Worm (Caenorhabditis elegans) whole organism, L1 larva: ENCODE measurements around the gene ahsa-1.

Experiments
- Y116A8C.19 ChIP-seq: sonication (generic microtip); optimal IDR thresholded peaks from 2 replicates; lab custom pipeline; 2016; ENCODE audit warnings: missing compliant biosample characterization, missing genetic modification characterization, borderline replicate concordance
- aly-2 ChIP-seq: fragments of 150-350 bp; optimal IDR thresholded peaks from 2 replicates; lab custom pipeline; 2014; ENCODE audit warnings: missing biosample characterization, missing genetic modification characterization
- blmp-1 ChIP-seq: fragments of 150-350 bp; optimal IDR thresholded peaks from 2 replicates; lab custom pipeline; 2014; ENCODE audit warnings: missing biosample characterization, missing genetic modification characterization
- ceh-8 ChIP-seq: fragments of 200-800 bp; sonication (Bioruptor generic); optimal IDR thresholded peaks from 2 replicates; lab custom pipeline; 2018; ENCODE audit warnings: mild to moderate bottlenecking, missing genetic modification characterization, moderate library complexity, missing compliant biosample characterization
- ceh-82 ChIP-seq, 3 experiments: fragments of 150-350 bp in 1 of 3; sonication (generic microtip) in 2 of 3; optimal IDR thresholded peaks; 2 replicates each; lab custom pipeline; 2014 to 2017; ENCODE audit warnings: missing biosample characterization in 3 of 3, missing genetic modification characterization in 3 of 3
- ceh-90 ChIP-seq: sonication (generic microtip); optimal IDR thresholded peaks from 2 replicates; lab custom pipeline; 2016; ENCODE audit warnings: missing genetic modification characterization, missing compliant biosample characterization
- efl-1 ChIP-seq, 4 experiments: fragments of 150-350 bp; optimal IDR thresholded peaks in 3 of 4; peaks in 1 of 4; 1 replicate in 1 of 4; 2 replicates in 3 of 4; lab custom pipeline; 2014; ENCODE audit warnings: missing biosample characterization in 2 of 4, missing genetic modification characterization in 2 of 4, missing genetic modification reagents in 2 of 4
- efl-3 ChIP-seq: fragments of 200-800 bp; sonication (Bioruptor generic); optimal IDR thresholded peaks from 2 replicates; lab custom pipeline; 2018; ENCODE audit warnings: mild to moderate bottlenecking, missing genetic modification characterization, missing compliant biosample characterization
- elt-2 ChIP-seq: sonication (generic microtip); optimal IDR thresholded peaks from 2 replicates; lab custom pipeline; 2016; ENCODE audit warnings: missing genetic modification characterization, mild to moderate bottlenecking, inconsistent platforms, missing compliant biosample characterization, missing genetic modification reagents
- elt-3 ChIP-seq, 6 experiments: fragments of 150-350 bp in 1 of 6; sonication (generic microtip); optimal IDR thresholded peaks; 2 replicates each; lab custom pipeline; 2017 to 2018; ENCODE audit warnings: missing biosample characterization in 6 of 6, missing genetic modification characterization in 6 of 6, inconsistent platforms in 1 of 6
- fkh-10 ChIP-seq: sonication (generic microtip); optimal IDR thresholded peaks from 2 replicates; lab custom pipeline; 2017; ENCODE audit warnings: missing biosample characterization, missing genetic modification reagents, missing genetic modification characterization
- fkh-4 ChIP-seq: sonication (generic microtip); optimal IDR thresholded peaks from 2 replicates; lab custom pipeline; 2016; ENCODE audit warnings: missing compliant biosample characterization, missing genetic modification characterization, borderline replicate concordance
- fos-1 ChIP-seq: fragments of 150-350 bp; optimal IDR thresholded peaks from 2 replicates; lab custom pipeline; 2014; ENCODE audit warnings: missing biosample characterization, missing genetic modification characterization
- hlh-17 ChIP-seq: fragments of 200-800 bp; sonication (Bioruptor generic); optimal IDR thresholded peaks from 2 replicates; lab custom pipeline; 2018; ENCODE audit warnings: missing genetic modification characterization, mild to moderate bottlenecking, missing compliant biosample characterization, moderate library complexity, borderline replicate concordance
- irx-1 ChIP-seq: sonication (generic microtip); optimal IDR thresholded peaks from 2 replicates; lab custom pipeline; 2016; ENCODE audit warnings: missing genetic modification characterization, missing compliant biosample characterization
- jun-1 ChIP-seq: fragments of 150-350 bp; optimal IDR thresholded peaks from 2 replicates; lab custom pipeline; 2014; ENCODE audit warnings: missing biosample characterization, missing genetic modification reagents, missing genetic modification characterization
- lin-39 ChIP-seq: fragments of 150-350 bp; optimal IDR thresholded peaks from 2 replicates; lab custom pipeline; 2014; ENCODE audit warnings: missing biosample characterization, missing genetic modification reagents, missing genetic modification characterization
- lir-3 ChIP-seq: sonication (generic microtip); optimal IDR thresholded peaks from 2 replicates; lab custom pipeline; 2016; ENCODE audit warnings: mild to moderate bottlenecking, missing genetic modification characterization, moderate library complexity, missing compliant biosample characterization; ENCODE audit not compliant: poor library complexity
- mef-2 ChIP-seq: fragments of 150-350 bp; optimal IDR thresholded peaks from 2 replicates; lab custom pipeline; 2014; ENCODE audit warnings: missing biosample characterization, missing genetic modification characterization
- nhr-11 ChIP-seq: fragments of 150-350 bp; optimal IDR thresholded peaks from 2 replicates; lab custom pipeline; 2014; ENCODE audit warnings: missing biosample characterization, missing genetic modification characterization
- nhr-47 ChIP-seq: sonication (generic microtip); optimal IDR thresholded peaks from 2 replicates; lab custom pipeline; 2016; ENCODE audit warnings: mild to moderate bottlenecking, missing genetic modification characterization, moderate library complexity, missing compliant biosample characterization
- nhr-71 ChIP-seq: sonication (generic microtip); optimal IDR thresholded peaks from 2 replicates; lab custom pipeline; 2016; ENCODE audit warnings: mild to moderate bottlenecking, missing genetic modification characterization, moderate library complexity, missing compliant biosample characterization
- nhr-84 ChIP-seq: sonication (generic microtip); optimal IDR thresholded peaks from 2 replicates; lab custom pipeline; 2017; ENCODE audit warnings: missing biosample characterization, missing genetic modification characterization
- pqm-1 ChIP-seq: sonication (generic microtip); optimal IDR thresholded peaks from 3 replicates; lab custom pipeline; 2017; ENCODE audit warnings: missing biosample characterization, missing genetic modification characterization
- rnt-1 ChIP-seq: sonication (generic microtip); optimal IDR thresholded peaks from 2 replicates; lab custom pipeline; 2016; ENCODE audit warnings: mild to moderate bottlenecking, missing genetic modification characterization, moderate library complexity, missing compliant biosample characterization
- skn-1 ChIP-seq: fragments of 150-350 bp; optimal IDR thresholded peaks from 2 replicates; lab custom pipeline; 2014; ENCODE audit warnings: missing biosample characterization, missing genetic modification characterization
- snpc-4 ChIP-seq: fragments of 150-350 bp; optimal IDR thresholded peaks from 2 replicates; lab custom pipeline; 2014; ENCODE audit warnings: missing biosample characterization, missing genetic modification characterization
- snu-23 ChIP-seq: sonication (generic microtip); optimal IDR thresholded peaks from 2 replicates; lab custom pipeline; 2016; ENCODE audit warnings: missing genetic modification characterization, missing compliant biosample characterization
- swsn-7 ChIP-seq: sonication (generic microtip); optimal IDR thresholded peaks from 2 replicates; lab custom pipeline; 2016; ENCODE audit warnings: missing genetic modification characterization, missing compliant biosample characterization
- unc-130 ChIP-seq: fragments of 150-350 bp; optimal IDR thresholded peaks from 2 replicates; lab custom pipeline; 2017; ENCODE audit warnings: missing biosample characterization, missing genetic modification characterization, inconsistent platforms
- unc-30 ChIP-seq: sonication (generic microtip); optimal IDR thresholded peaks from 2 replicates; lab custom pipeline; 2017; ENCODE audit warnings: missing biosample characterization, missing genetic modification characterization
- unc-86 ChIP-seq: sonication (generic microtip); optimal IDR thresholded peaks from 2 replicates; lab custom pipeline; 2016; ENCODE audit warnings: missing genetic modification characterization, missing compliant biosample characterization
- unc-98 ChIP-seq: fragments of 200-800 bp; sonication (Bioruptor generic); IDR thresholded peaks from 2 replicates; pipeline ENCODE4 v1.3.6; 2022; ENCODE audit warnings: missing genetic modification characterization, missing compliant biosample characterization
- vab-15 ChIP-seq: sonication (generic microtip); optimal IDR thresholded peaks from 2 replicates; lab custom pipeline; 2017; ENCODE audit warnings: missing genotype, mild to moderate bottlenecking, missing genetic modification characterization, missing compliant biosample characterization
- zag-1 ChIP-seq: fragments of 150-350 bp; optimal IDR thresholded peaks from 2 replicates; lab custom pipeline; 2014; ENCODE audit warnings: missing biosample characterization, missing genetic modification characterization
- ztf-11 ChIP-seq, 2 experiments: sonication (generic microtip); optimal IDR thresholded peaks; 2 replicates each; lab custom pipeline; 2016 to 2017; ENCODE audit warnings: missing genetic modification characterization in 2 of 2, missing biosample characterization in 1 of 2, missing compliant biosample characterization in 1 of 2
- ztf-4 ChIP-seq: fragments of 150-350 bp; optimal IDR thresholded peaks from 2 replicates; lab custom pipeline; 2014; ENCODE audit warnings: missing biosample characterization, missing genetic modification characterization

The ahsa-1 gene

ce11 chrV:15085335-15085800, at the start of gene ahsa-1, which contains the start of gene C01G10.7 (continued):
- peak; percentile 87 for TF ChIP-seq snpc-4 (tag; lab: Kevin White, UChicago)
- TF ChIP-seq nhr-71 (tag; lab: Kevin White, UChicago) = peak; percentile 96
- TF ChIP-seq lin-39 (tag; lab: Kevin White, UChicago) = peak; percentile 75
- TF ChIP-seq pqm-1 (tag; lab: Kevin White, UChicago) = no peak
- TF ChIP-seq skn-1 (tag; lab: Kevin White, UChicago) = peak; percentile 74
- TF ChIP-seq snu-23 (GFP tag; lab: Kevin White, UChicago) = peak; percentile 95
- peak; percentile 99 for TF ChIP-seq rnt-1 (tag; lab: Kevin White, UChicago)
- peak; percentile 90 for TF ChIP-seq swsn-7
- TF ChIP-seq efl-1 (optimal IDR thresholded peaks at IDR 0.05; lab: Kevin White, UChicago) = peak; percentile 84 to 85
- TF ChIP-seq efl-1 (GFP tag; optimal IDR thresholded peaks at IDR 0.05 in 1 of 2; lab: Kevin White, UChicago) = peak; percentile 83 to 97
- peak; percentile 92 for TF ChIP-seq irx-1 (tag; lab: Kevin White, UChicago)
- peak; percentile 87 for TF ChIP-seq unc-98
- peak; percentile 75 for TF ChIP-seq blmp-1 (tag; lab: Kevin White, UChicago)
- TF ChIP-seq ztf-11 (tag; optimal IDR thresholded peaks at IDR 0.05; lab: Kevin White, UChicago) = peak in 1 of 2 experiments; percentile 94
- TF ChIP-seq unc-86 (tag; lab: Kevin White, UChicago) = peak; percentile 85
- no peak for TF ChIP-seq mef-2
- peak; percentile 58 for TF ChIP-seq ceh-8 (GFP tag; lab: Kevin White, UChicago)
- TF ChIP-seq lir-3 = peak; percentile 97
- TF ChIP-seq elt-3 (tag; optimal IDR thresholded peaks at IDR 0.05; lab: Kevin White, UChicago) = peak in 4 of 6 experiments; percentile 67 to 90 (median 83)
- TF ChIP-seq hlh-17 (GFP tag; lab: Kevin White, UChicago) = no peak
- TF ChIP-seq fkh-10 = peak; percentile 56
- peak; percentile 69 for TF ChIP-seq Y116A8C.19
- no peak for TF ChIP-seq efl-3 (GFP tag; lab: Kevin White, UChicago)
- TF ChIP-seq ztf-4 (tag; lab: Kevin White, UChicago) = peak; percentile 34
- TF ChIP-seq jun-1 (tag; lab: Kevin White, UChicago) = peak; percentile 61
- TF ChIP-seq nhr-47 (tag; lab: Kevin White, UChicago) = peak; percentile 94
- TF ChIP-seq zag-1 (tag; lab: Kevin White, UChicago) = peak; percentile 54
- TF ChIP-seq fos-1 (tag; lab: Kevin White, UChicago) = peak; percentile 60
- TF ChIP-seq nhr-84 (tag; lab: Kevin White, UChicago) = no peak
- TF ChIP-seq unc-30 (tag; lab: Kevin White, UChicago) = no peak
- peak; percentile 63 for TF ChIP-seq unc-130 (tag; lab: Kevin White, UChicago)
- peak; percentile 83 to 91 (median 87) for TF ChIP-seq ceh-82 (tag; optimal IDR thresholded peaks at IDR 0.05; lab: Kevin White, UChicago)
- TF ChIP-seq, all 84 proteins: peak for 62

ce11 chrV:15133812-15134211, 48.6 kb upstream of the ahsa-1 start:
- no peak for TF ChIP-seq nhr-11 (tag; lab: Kevin White, UChicago)
- peak in 1 of 6 experiments; percentile 14 for TF ChIP-seq elt-3 (tag; optimal IDR thresholded peaks at IDR 0.05; lab: Kevin White, UChicago)
- TF ChIP-seq swsn-7 = no peak
- TF ChIP-seq fkh-4 = no peak
- TF ChIP-seq unc-86 (tag; lab: Kevin White, UChicago) = no peak
- no peak for TF ChIP-seq nhr-47 (tag; lab: Kevin White, UChicago)
- TF ChIP-seq elt-2 (tag; lab: Kevin White, UChicago) = peak; percentile 45

ce11 chrV:15132423-15132822, 47.2 kb upstream of the ahsa-1 start, which contains the start of gene str-171:
str-171 (minus strand) TSS chrV:15132523.
- TF ChIP-seq vab-15 (tag; lab: Kevin White, UChicago) = no peak
- TF ChIP-seq efl-1 (optimal IDR thresholded peaks at IDR 0.05; lab: Kevin White, UChicago) = no peak
- TF ChIP-seq efl-1 (GFP tag; optimal IDR thresholded peaks at IDR 0.05 in 1 of 2; lab: Kevin White, UChicago) = peak in 1 of 2 experiments; percentile 39

ce11 chrV:15127955-15128354, 42.8 kb upstream of the ahsa-1 start, which contains the start of gene srr-7:
srr-7 (plus strand) TSS chrV:15128255.
- TF ChIP-seq aly-2 (tag; lab: Kevin White, UChicago) (no peak), ceh-90 (tag; lab: Kevin White, UChicago) (no peak)
- TF ChIP-seq, all 84 proteins: peak for 0
